Worm (Caenorhabditis elegans) whole organism, early embryonic: ENCODE data around the gene F42G4.6.

Source experiments
- B0310.2 ChIP-seq: sonication (generic microtip); optimal IDR thresholded peaks from 2 replicates; lab custom pipeline; 2016; ENCODE audit warnings: mild to moderate bottlenecking, missing genetic modification characterization, missing compliant biosample characterization
- F13C5.2 ChIP-seq: sonication (generic microtip); optimal IDR thresholded peaks from 2 replicates; lab custom pipeline; 2017; ENCODE audit warnings: mild to moderate bottlenecking, missing genetic modification characterization, inconsistent platforms, missing compliant biosample characterization
- aly-1 ChIP-seq: sonication (generic microtip); optimal IDR thresholded peaks from 2 replicates; lab custom pipeline; 2016; ENCODE audit warnings: missing genetic modification characterization, missing compliant biosample characterization
- ama-1 ChIP-seq: fragments of 150-350 bp; optimal IDR thresholded peaks from 2 replicates; lab custom pipeline; 2014
- ceh-13 ChIP-seq: fragments of 200-800 bp; sonication (Bioruptor generic); optimal IDR thresholded peaks from 2 replicates; lab custom pipeline; 2018; ENCODE audit warnings: mild to moderate bottlenecking, missing genetic modification characterization, missing compliant biosample characterization
- ceh-36 ChIP-seq: sonication (generic microtip); optimal IDR thresholded peaks from 2 replicates; lab custom pipeline; 2016; ENCODE audit warnings: missing genetic modification characterization, inconsistent platforms, missing compliant biosample characterization
- ets-7 ChIP-seq: sonication (generic microtip); optimal IDR thresholded peaks from 2 replicates; lab custom pipeline; 2016; ENCODE audit warnings: missing genotype, missing genetic modification characterization, missing compliant biosample characterization
- flt-1 ChIP-seq: fragments of 200-800 bp; sonication (Bioruptor generic); IDR thresholded peaks from 2 replicates; pipeline ENCODE4 v1.3.6; 2022; ENCODE audit warnings: missing genetic modification characterization, missing compliant biosample characterization
- hmbx-1 ChIP-seq: sonication (generic microtip); optimal IDR thresholded peaks from 2 replicates; lab custom pipeline; 2016; ENCODE audit warnings: mild to moderate bottlenecking, missing genetic modification characterization, missing compliant biosample characterization
- hmg-4 ChIP-seq: fragments of 200-800 bp; sonication (Bioruptor generic); optimal IDR thresholded peaks from 2 replicates; lab custom pipeline; 2018; ENCODE audit warnings: mild to moderate bottlenecking, missing genetic modification characterization, missing compliant biosample characterization
- hnd-1 ChIP-seq: sonication (generic microtip); optimal IDR thresholded peaks from 2 replicates; lab custom pipeline; 2016; ENCODE audit warnings: missing genetic modification characterization, missing compliant biosample characterization
- pes-1 ChIP-seq: fragments of 200-800 bp; sonication (Bioruptor generic); IDR thresholded peaks from 2 replicates; pipeline ENCODE4 v1.3.6; 2022; ENCODE audit warnings: missing genetic modification reagents, missing genetic modification characterization, missing compliant biosample characterization
- scrt-1 ChIP-seq: fragments of 200-800 bp; sonication (Bioruptor generic); IDR thresholded peaks from 2 replicates; pipeline ENCODE4 v1.3.6; 2022; ENCODE audit warnings: missing genetic modification characterization, missing compliant biosample characterization
- sea-1 ChIP-seq: fragments of 200-800 bp; sonication (Bioruptor generic); conservative IDR thresholded peaks from 2 replicates; pipeline ENCODE4 v1.3.6; 2022; ENCODE audit warnings: missing genetic modification characterization, missing compliant biosample characterization
- tbx-11 ChIP-seq: fragments of 200-800 bp; sonication (Bioruptor generic); IDR thresholded peaks from 2 replicates; pipeline ENCODE4 v1.3.6; 2022; ENCODE audit warnings: missing genetic modification characterization, missing compliant biosample characterization
- tbx-37 ChIP-seq: fragments of 200-800 bp; sonication (Bioruptor generic); conservative IDR thresholded peaks from 2 replicates; pipeline ENCODE4 v1.3.6; 2022; ENCODE audit warnings: missing genetic modification reagents, missing genetic modification characterization, missing compliant biosample characterization
- tra-4 ChIP-seq: sonication (generic microtip); optimal IDR thresholded peaks from 2 replicates; lab custom pipeline; 2017; ENCODE audit warnings: missing genetic modification characterization, missing compliant biosample characterization

The F42G4.6 gene

DNA sequence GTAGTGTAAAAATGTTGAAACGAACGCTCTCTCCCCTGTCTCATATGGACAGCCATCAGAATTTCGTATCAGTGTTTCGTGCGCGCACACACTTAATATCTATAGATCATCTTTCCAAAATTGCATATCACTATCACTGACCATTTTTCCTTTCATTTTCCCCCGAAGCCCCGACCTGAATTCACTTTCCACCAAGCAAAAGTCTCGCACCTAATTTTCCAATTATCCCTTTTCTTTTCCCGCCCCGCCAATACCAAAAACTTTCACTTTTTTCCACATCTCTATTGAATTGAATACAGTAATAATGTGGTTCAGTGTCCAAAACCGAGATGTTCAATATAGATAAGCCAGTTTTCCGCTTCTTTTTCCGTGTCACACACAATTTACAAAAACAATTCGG lies 25.7 kb upstream of the F42G4.6 start:
- TF ChIP-seq hmg-4 (GFP tag; lab: Kevin White, UChicago) (no peak), tbx-37 (GFP tag; lab: Robert Waterston, UW) (no peak), scrt-1 (no peak), flt-1 (no peak), ama-1 (lab: Kevin White, UChicago) (no peak), tra-4 (tag; lab: Kevin White, UChicago) (no peak), ets-7 (tag; lab: Kevin White, UChicago) (no peak), hmbx-1 (tag; lab: Kevin White, UChicago) (no peak), B0310.2 (tag; lab: Kevin White, UChicago) (no peak)

DNA sequence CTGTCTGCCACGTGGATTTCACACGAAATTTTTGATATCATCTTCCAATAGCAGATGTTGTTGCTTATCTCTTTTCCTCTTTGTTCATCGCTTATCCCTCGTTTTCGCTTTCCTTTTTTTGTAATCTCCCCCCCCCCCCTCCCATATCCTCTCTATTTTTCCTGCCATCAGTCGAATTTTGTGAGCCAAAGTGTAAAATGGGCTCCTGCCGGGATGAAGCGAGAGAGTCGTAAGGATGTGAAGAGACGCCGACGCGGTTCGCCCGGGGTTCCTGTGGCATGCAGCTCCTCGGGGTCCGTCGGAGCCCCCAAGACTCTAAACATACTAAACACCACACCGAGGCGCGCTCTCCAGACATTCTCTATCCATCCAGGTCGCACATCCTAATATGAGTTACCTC lies 22.6 kb upstream of the F42G4.6 start, which contains the start of gene zyx-1:
TSS of gene zyx-1 (plus strand) at position 331 of the 400 bp plus-strand sequence.
- no peak for TF ChIP-seq tbx-11 (GFP tag; lab: Robert Waterston, UW)
- TF ChIP-seq aly-1 = no peak
- no peak for TF ChIP-seq ama-1 (lab: Kevin White, UChicago)
- TF ChIP-seq sea-1 (GFP tag; lab: Robert Waterston, UW) = no peak
- TF ChIP-seq pes-1 (GFP tag; lab: Robert Waterston, UW) = no peak
- no peak for TF ChIP-seq ceh-13 (GFP tag; lab: Kevin White, UChicago)
- no peak for TF ChIP-seq flt-1
- no peak for TF ChIP-seq scrt-1
- TF ChIP-seq tbx-37 (GFP tag; lab: Robert Waterston, UW) = no peak
- no peak for TF ChIP-seq F13C5.2
- no peak for TF ChIP-seq hmg-4 (GFP tag; lab: Kevin White, UChicago)
- no peak for TF ChIP-seq B0310.2 (tag; lab: Kevin White, UChicago)
- TF ChIP-seq ets-7 (tag; lab: Kevin White, UChicago) = no peak
- no peak for TF ChIP-seq ceh-36
- TF ChIP-seq tra-4 (tag; lab: Kevin White, UChicago) = no peak
- TF ChIP-seq hnd-1 = no peak
- no peak for TF ChIP-seq hmbx-1 (tag; lab: Kevin White, UChicago)

DNA sequence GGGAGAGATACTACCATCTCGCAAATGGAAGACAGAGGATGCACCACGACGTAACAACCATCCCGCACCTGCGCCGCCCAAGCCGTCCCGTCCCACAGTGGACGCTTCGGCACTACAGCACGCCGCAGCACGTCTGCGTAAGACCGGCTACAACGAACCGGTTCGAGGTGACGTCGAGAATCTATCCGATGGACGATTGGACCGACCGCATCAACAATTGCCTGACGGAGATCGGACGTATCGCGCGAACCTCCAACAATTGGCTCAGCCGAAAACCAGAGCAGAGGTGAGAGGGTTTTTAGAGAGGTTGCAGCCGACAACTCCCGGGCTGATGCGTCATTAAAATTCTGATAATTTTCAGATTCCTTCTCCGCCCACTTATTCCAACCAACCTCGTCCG lies 20.0 kb upstream of the F42G4.6 start:
- TF ChIP-seq sea-1 (GFP tag; lab: Robert Waterston, UW) (no peak), tra-4 (tag; lab: Kevin White, UChicago) (no peak), tbx-11 (GFP tag; lab: Robert Waterston, UW) (no peak), ets-7 (tag; lab: Kevin White, UChicago) (no peak), hmbx-1 (tag; lab: Kevin White, UChicago) (no peak), hnd-1 (no peak), ama-1 (lab: Kevin White, UChicago) (no peak), flt-1 (no peak), aly-1 (no peak), ceh-13 (GFP tag; lab: Kevin White, UChicago) (no peak), B0310.2 (tag; lab: Kevin White, UChicago) (no peak), tbx-37 (GFP tag; lab: Robert Waterston, UW) (no peak), pes-1 (GFP tag; lab: Robert Waterston, UW) (no peak), hmg-4 (GFP tag; lab: Kevin White, UChicago) (no peak), F13C5.2 (no peak), ceh-36 (no peak), scrt-1 (no peak)

DNA sequence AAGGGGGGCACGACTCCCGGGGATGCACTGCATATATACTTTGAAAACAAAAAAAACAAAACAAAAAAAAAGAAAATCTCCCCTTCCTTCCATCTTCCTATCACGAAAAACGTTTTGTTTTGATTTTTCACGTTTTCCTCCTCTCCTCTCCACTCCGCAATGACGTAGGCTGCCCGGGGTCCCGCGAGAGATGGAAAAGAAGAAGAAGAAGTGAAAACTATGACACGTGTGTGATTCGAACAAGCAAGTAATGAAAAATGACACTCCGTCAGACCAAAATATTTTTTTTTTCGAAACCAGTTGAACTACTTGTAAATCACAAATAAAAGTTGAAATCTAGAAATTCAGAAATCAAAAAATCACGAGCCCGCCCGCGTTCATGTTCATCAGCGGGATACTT lies 13.9 kb upstream of the F42G4.6 start:
- TF ChIP-seq hnd-1 = no peak
- TF ChIP-seq ceh-13 (GFP tag; lab: Kevin White, UChicago) = no peak
- TF ChIP-seq ama-1 (lab: Kevin White, UChicago) = no peak
- TF ChIP-seq tra-4 (tag; lab: Kevin White, UChicago) = no peak
- no peak for TF ChIP-seq hmbx-1 (tag; lab: Kevin White, UChicago)
- no peak for TF ChIP-seq hmg-4 (GFP tag; lab: Kevin White, UChicago)

DNA sequence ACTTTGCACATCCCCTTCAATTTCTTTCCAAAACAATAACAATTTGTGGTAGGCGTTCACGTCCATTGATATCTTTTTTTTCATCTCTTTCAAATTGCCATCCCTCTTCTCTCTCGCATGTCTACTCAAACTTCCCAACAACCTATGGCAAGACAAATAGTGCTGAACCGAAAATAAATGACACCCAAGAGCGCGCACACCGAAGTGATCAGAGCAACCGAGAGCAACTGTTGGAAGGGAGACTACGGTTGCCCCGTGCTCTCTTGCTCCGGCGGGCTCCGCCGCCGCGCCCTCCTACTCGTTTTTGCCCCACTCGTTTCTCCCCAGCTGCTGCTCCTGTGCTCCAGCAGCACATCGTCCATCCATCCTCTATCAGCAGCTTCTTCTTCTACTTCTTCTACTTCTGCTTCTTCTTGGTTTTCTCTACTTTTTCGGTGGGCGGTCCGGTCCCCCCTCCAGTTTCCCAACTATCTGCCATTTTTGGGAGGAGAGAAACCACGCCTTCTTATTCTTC lies 12.3 kb upstream of the F42G4.6 start:
- TF ChIP-seq ceh-36 (no peak), hmbx-1 (tag; lab: Kevin White, UChicago) (no peak), ets-7 (tag; lab: Kevin White, UChicago) (no peak), F13C5.2 (no peak), hnd-1 (no peak), flt-1 (no peak), aly-1 (no peak), pes-1 (GFP tag; lab: Robert Waterston, UW) (no peak), ama-1 (lab: Kevin White, UChicago) (no peak), hmg-4 (GFP tag; lab: Kevin White, UChicago) (no peak), scrt-1 (no peak), tbx-11 (GFP tag; lab: Robert Waterston, UW) (no peak), B0310.2 (tag; lab: Kevin White, UChicago) (no peak), sea-1 (GFP tag; lab: Robert Waterston, UW) (no peak), tbx-37 (GFP tag; lab: Robert Waterston, UW) (no peak), tra-4 (tag; lab: Kevin White, UChicago) (no peak), ceh-13 (GFP tag; lab: Kevin White, UChicago) (no peak)

DNA sequence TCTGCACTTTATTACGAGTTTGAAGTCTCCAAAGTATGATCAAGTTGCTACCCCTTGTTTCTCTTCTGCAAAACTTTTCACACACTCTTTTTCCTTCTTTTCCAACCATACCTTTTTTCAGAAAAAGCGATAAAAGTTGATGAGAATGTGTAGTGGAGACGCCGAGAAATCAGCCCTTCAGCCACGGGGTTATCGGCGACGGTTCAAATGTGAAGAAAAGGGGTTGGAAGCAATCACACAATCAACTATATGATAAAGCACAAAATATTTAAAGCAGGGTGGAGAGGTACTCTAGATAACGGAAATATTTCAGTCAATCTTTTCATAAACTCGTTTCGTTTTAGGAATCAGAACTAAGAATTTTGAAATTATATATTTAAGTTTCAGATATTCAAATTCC lies 6.1 kb upstream of the F42G4.6 start, which contains the start of gene F42G4.5:
TSS of gene F42G4.5 (plus strand) at position 379 of the 400 bp plus-strand sequence.
- TF ChIP-seq sea-1 (GFP tag; lab: Robert Waterston, UW) (no peak), hmbx-1 (tag; lab: Kevin White, UChicago) (no peak)

DNA sequence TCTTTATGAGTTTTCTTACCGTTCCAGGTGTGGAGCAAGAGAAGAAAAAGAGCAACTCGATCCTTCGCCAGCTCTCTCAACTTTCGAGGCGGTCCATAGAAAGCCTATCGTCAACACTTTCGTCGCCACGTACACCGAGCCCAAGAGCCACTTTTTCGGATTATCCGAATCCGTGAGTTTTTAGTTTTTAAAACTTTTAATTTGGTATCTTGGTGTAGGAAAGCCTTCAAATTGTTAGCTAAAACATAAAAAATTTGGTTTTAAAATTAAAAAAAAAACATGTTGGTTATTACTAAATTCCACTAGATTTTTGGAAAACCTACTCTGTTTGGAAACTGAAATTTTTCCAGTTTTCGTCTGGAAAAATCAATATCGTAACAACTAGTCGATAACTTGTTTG lies 5.4 kb upstream of the F42G4.6 start:
- TF ChIP-seq scrt-1 (no peak), flt-1 (no peak), tra-4 (tag; lab: Kevin White, UChicago) (no peak), ceh-36 (no peak), hmbx-1 (tag; lab: Kevin White, UChicago) (no peak)
